Fruit fly (Drosophila melanogaster): ENCODE results near the gene PK2-R2.

Gene PK2-R2

DNA sequence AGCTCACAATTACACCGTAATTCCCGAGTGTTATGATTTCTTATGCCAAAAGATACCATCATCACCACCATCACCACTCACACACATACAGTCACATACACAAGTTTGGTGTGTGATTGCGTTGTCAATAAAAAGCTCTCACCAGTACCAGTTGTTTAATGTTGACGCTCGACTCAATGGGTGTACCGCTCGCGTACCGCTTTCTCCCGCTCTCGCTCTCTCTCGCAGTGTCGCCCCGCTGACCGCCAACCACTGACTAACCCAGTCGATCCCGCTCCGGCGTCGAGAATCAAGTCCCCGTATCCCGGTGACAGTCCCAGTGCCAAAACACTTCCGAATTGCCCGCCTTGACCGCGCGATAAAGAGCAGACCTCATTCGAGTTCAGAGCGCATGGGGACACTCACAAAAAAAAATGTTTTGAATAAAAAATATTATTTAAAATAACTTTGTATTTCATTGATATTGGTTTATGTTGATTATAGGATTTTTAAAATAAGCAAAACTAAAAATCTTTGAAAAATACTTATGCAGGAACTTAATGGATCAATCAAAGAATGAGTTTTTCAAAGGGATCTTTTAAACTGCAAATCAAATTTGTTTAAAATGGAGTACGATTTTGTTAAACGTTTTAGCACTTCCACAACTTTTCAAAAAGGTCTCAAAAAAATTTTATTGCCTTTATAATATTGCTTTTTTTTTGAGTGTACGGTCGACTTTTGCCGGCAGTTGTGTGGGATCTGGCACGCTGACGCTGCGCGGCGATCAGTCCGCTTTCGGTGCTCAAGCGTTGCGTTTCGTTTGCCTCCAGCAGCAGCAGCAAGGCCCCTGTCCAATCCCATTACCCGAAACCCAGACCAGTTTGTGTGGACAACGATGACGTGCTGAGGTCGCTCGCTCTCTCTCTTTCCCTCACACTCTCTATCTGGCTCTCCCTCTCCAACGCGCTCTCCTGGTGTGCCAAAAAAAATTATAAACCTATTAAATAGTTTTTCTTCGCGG is 30.5 kb upstream of the PK2-R2 start, which contains the start of gene Dic1:
Gene Dic1, plus strand, starts transcription at position 764 of the 1,000 bp plus-strand sequence.
- no peak for TF ChIP-seq psq (optimal IDR thresholded peaks at IDR 0.05)
- no peak for TF ChIP-seq EcR (GFP tag; optimal IDR thresholded peaks at IDR 0.05)
- TF ChIP-seq CG8478 (optimal IDR thresholded peaks at IDR 0.05), result no peak
- no peak for TF ChIP-seq usp (GFP tag; optimal IDR thresholded peaks at IDR 0.05)
- TF ChIP-seq pan (optimal IDR thresholded peaks at IDR 0.05), result no peak
- TF ChIP-seq Dll (optimal IDR thresholded peaks at IDR 0.05), result peak; percentile 90

DNA sequence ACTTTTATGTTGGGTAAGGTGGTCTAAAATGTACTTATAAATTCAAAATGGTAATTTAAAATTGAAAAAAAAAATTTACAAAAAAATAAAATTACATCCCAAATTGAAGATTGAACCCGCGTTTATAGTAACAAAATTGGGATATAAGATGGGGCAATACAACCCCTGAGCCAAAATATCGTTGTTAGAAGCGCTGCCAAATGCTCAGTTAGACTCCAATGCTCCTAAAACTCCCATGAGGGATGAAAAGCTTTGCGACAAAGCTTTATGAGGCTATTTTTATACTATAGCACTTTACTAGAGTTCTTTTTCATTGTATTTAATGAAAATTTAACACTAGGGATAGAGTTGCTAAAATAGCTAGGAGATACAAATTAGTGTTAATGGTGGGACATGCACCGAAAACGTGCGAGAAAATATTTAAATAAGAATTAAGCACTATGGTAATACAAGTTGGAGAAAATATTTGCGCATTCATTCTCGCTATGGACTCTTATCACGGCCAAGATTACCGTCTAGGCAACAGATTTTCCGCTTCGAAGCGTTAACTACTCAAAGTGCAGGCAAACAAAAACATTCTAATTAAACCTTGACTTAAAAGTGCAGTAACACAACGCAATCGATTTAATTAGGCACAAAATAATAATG is 29.5 kb upstream of the PK2-R2 start:
- no peak for TF ChIP-seq EcR (GFP tag; optimal IDR thresholded peaks at IDR 0.05)

DNA sequence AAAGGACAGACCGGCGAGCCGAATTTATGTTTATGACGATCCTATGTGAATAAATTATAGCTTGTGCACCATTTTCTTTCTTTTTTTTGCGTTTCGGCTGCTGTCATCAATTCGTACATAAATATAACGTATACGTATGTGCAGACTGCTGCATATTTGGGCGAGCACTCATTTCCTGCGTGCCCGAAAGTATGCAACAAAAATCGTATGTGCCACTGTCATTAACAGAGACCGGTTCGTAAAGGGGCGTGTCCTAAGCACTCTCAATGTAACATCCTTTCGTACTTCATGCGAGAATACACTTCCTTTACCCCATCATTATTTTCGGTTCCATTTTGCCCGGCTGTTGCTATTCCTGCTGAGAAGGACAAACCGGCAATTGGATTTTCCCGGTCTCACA is 26.1 kb upstream of the PK2-R2 start:
- TF ChIP-seq CG8478 (optimal IDR thresholded peaks at IDR 0.05) (no peak), pan (optimal IDR thresholded peaks at IDR 0.05) (no peak), psq (optimal IDR thresholded peaks at IDR 0.05) (no peak), Dll (optimal IDR thresholded peaks at IDR 0.05) (no peak), usp (GFP tag; optimal IDR thresholded peaks at IDR 0.05) (no peak), EcR (GFP tag; optimal IDR thresholded peaks at IDR 0.05) (no peak)

DNA sequence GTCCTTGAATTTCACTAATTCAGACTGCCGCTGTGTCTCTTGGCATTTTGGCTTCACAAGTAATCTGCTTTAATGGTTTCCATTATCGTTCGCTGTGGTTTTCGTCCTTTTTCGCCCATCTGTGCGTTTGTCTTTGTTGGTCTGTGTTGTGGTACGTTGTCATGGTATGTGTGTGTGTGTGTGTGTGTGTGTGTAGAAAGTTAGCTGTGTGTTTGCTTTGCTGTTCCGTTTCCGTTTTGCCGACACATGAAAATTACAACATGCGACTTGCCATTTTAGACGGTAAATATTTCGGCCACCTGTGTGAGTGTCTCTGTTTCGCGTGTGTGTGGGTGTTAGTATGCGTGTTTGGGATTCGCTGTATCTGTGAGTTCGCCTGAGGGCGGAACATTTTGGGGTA is 23.0 kb upstream of the PK2-R2 start:
- TF ChIP-seq CG8478 (optimal IDR thresholded peaks at IDR 0.05), result no peak
- no peak for TF ChIP-seq EcR (GFP tag; optimal IDR thresholded peaks at IDR 0.05)
- no peak for TF ChIP-seq Dll (optimal IDR thresholded peaks at IDR 0.05)
- no peak for TF ChIP-seq usp (GFP tag; optimal IDR thresholded peaks at IDR 0.05)
- no peak for TF ChIP-seq psq (optimal IDR thresholded peaks at IDR 0.05)
- no peak for TF ChIP-seq pan (optimal IDR thresholded peaks at IDR 0.05)

DNA sequence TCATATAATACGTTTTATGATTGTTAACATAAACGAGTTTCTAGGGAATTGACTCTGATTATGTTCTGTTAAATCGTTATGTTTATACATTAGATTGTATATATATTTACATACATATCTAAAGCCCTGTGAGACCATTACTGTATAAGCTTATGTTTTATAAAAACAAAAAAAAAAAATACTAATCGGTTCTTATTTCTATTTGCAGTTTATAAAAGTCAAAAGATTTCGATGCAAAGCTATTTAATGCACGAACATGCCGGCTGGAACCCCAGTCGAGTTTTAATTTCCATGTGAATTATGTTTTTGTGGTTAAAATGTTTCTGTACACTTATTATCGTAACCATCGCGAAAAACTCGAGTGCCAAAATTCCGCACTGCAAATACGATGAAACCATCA is 19.4 kb upstream of the PK2-R2 start, which contains the start of gene mthl12:
Gene mthl12, plus strand, starts transcription at position 301 of the 400 bp plus-strand sequence.
- TF ChIP-seq usp (GFP tag; optimal IDR thresholded peaks at IDR 0.05) (no peak), pan (optimal IDR thresholded peaks at IDR 0.05) (no peak), CG8478 (optimal IDR thresholded peaks at IDR 0.05) (no peak), EcR (GFP tag; optimal IDR thresholded peaks at IDR 0.05) (no peak), Dll (optimal IDR thresholded peaks at IDR 0.05) (no peak), psq (optimal IDR thresholded peaks at IDR 0.05) (no peak)

DNA sequence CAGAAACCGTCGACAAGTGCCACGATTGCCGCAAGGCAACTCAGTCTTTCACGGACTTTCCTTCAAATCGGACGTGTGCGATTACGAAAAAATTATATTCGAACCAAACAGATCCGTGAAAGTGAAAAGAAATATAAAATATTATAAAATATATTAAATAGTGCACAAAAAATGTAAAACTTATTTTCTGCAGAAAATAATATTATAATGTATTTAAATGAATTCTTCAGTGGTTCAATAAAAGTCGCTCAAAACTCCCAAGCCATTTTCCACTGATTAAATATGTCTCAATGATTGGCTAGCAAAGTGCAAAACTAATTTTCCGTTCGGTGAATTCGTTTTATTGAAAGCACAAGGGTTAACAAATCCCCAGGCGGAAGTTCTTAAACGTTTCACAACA is 4.1 kb upstream of the PK2-R2 start, which contains the start of gene PK2-R1:
Gene PK2-R1, plus strand, starts transcription at position 301 of the 400 bp plus-strand sequence.
- TF ChIP-seq pan (optimal IDR thresholded peaks at IDR 0.05) (no peak), psq (optimal IDR thresholded peaks at IDR 0.05) (no peak), Dll (optimal IDR thresholded peaks at IDR 0.05) (no peak), usp (GFP tag; optimal IDR thresholded peaks at IDR 0.05) (no peak), EcR (GFP tag; optimal IDR thresholded peaks at IDR 0.05) (no peak)

DNA sequence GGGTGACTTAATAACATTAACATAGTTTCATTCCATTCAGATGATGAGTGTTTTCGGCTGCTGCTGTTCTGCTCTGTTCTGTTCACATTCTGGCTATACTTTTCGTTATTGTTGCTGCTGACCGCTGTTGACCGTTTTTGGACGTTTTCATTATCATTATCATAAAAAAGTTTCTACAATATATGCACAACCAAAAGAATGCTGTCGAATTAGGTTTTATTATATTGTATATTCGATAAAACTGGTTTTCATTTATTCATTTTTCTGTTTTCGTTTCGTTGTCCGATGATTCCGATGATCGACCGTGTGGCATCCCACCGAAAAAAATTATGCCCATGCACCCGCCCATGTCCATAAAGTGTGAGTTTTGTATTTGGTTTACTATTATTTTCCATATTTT is 935 bp downstream of the PK2-R2 start:
- no peak for TF ChIP-seq EcR (GFP tag; optimal IDR thresholded peaks at IDR 0.05)
- no peak for TF ChIP-seq CG8478 (optimal IDR thresholded peaks at IDR 0.05)
- TF ChIP-seq pan (optimal IDR thresholded peaks at IDR 0.05), result no peak
- TF ChIP-seq usp (GFP tag; optimal IDR thresholded peaks at IDR 0.05), result no peak
- no peak for TF ChIP-seq psq (optimal IDR thresholded peaks at IDR 0.05)

DNA sequence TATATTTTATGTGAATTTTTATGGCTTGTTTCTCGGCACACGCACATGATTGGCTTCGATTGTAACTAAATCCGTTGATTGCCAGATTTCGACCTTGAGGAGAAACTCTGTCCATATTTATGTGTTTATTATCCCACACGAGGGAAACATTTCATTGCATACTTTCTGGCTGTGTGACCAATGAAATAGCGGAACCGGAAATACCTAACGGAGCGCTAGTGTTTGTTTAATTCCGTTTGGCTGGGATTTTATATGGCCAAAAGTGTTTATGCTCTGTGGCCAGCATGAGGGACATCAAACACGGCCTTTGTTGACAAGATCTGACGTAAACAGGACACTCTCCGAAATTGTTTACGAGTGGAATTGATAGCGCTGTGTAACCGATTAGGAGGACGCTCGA is 14.1 kb downstream of the PK2-R2 start:
- no peak for TF ChIP-seq CG8478 (optimal IDR thresholded peaks at IDR 0.05)
- TF ChIP-seq psq (optimal IDR thresholded peaks at IDR 0.05), result no peak
- no peak for TF ChIP-seq Dll (optimal IDR thresholded peaks at IDR 0.05)
- TF ChIP-seq usp (GFP tag; optimal IDR thresholded peaks at IDR 0.05), result no peak

DNA sequence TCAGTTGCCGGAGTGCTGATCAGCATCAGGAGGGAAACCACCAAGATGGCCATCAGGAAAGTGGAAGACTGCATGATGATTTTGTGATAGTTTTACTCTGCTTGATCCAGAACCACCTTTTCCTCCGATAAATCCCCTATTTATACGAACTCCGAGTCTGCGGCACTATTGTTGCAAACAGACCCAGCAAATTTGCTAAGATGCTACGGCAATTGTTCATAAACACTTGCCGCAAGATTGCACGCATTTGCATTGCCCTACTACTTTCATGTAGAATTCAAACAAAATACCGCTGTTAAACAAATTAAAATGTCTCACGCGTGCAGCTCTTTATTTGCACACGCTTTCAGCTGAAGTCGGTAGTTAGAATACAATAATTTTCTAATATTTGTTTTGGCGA is 14.8 kb downstream of the PK2-R2 start, which contains the start of gene CG45080:
Gene CG45080, minus strand, starts transcription at position 101 of the 400 bp plus-strand sequence.
- TF ChIP-seq pan (optimal IDR thresholded peaks at IDR 0.05) (no peak), usp (GFP tag; optimal IDR thresholded peaks at IDR 0.05) (no peak), Dll (optimal IDR thresholded peaks at IDR 0.05) (no peak)

DNA sequence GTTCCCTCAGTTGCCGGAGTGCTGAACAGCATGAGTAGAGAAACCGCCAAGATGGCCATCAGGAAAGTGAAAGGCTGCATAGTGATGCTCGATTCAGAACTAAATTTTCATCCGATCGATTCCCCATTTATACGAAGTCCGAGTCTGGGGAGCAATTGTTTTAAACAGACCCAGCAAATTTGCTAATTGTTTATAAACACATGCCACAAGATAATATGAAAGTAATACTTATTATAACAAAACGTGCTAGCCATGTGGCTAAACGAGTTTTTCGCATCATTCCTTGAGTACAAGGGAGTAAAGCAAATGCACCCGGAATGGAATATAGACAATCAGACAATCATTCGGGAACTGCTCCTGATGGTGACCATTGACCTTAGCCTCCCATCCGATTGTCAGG is 20.9 kb downstream of the PK2-R2 start, which contains the start of gene CG44142:
Gene CG44142, minus strand, starts transcription at position 101 of the 400 bp plus-strand sequence.
- TF ChIP-seq psq (optimal IDR thresholded peaks at IDR 0.05) (no peak), pan (optimal IDR thresholded peaks at IDR 0.05) (no peak), EcR (GFP tag; optimal IDR thresholded peaks at IDR 0.05) (no peak), Dll (optimal IDR thresholded peaks at IDR 0.05) (no peak), usp (GFP tag; optimal IDR thresholded peaks at IDR 0.05) (no peak), CG8478 (optimal IDR thresholded peaks at IDR 0.05) (no peak)

DNA sequence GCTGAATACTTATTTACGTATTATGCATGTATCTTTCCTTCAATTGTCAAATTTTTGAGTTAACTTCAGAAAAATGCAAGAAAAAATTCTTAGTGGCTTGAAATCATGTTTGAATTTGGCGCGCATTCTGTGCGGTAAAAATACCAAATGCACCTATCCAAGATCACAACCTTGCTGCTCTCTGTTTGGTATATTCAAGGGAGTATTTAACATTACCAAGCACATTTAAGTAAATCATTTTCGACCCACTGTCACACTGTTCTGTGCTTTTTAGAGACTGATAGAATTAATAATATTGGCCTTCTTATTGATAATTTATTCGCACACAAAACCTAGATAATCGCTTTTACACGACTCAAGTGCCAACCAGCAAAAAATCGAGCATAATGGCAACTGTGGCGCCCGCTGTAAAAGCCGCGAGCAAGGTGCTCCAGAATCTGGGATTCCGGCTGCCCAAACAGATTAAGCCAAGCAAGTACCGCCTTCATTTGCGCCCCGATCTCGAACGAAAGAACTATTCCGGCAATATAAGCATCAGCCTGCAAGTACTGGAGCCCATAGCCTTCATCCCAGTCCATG is 24.7 kb downstream of the PK2-R2 start:
- TF ChIP-seq pan (optimal IDR thresholded peaks at IDR 0.05) (no peak), usp (GFP tag; optimal IDR thresholded peaks at IDR 0.05) (no peak), psq (optimal IDR thresholded peaks at IDR 0.05) (no peak), EcR (GFP tag; optimal IDR thresholded peaks at IDR 0.05) (no peak), Dll (optimal IDR thresholded peaks at IDR 0.05) (no peak), CG8478 (optimal IDR thresholded peaks at IDR 0.05) (no peak)

DNA sequence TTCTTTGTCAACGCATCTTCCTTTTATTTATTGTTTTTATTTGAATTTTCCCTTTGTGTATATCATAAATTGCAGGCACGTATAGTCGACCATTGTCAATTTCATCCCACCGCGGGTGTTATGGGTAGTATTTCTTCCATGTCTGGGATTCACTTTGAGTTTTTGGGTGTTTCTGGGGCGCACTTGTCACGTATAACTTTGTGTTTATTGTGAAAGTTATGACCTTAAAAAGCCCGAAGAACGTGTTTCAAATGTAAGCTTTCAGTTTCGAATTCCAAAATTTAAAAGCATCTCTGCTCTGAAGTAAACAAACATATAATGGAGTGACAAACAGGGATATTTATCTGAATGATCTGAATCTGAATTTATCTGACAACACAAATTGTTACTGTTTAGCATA is 27.4 kb downstream of the PK2-R2 start:
- TF ChIP-seq EcR (GFP tag; optimal IDR thresholded peaks at IDR 0.05) (no peak), usp (GFP tag; optimal IDR thresholded peaks at IDR 0.05) (no peak), Dll (optimal IDR thresholded peaks at IDR 0.05) (no peak), CG8478 (optimal IDR thresholded peaks at IDR 0.05) (no peak), psq (optimal IDR thresholded peaks at IDR 0.05) (no peak), pan (optimal IDR thresholded peaks at IDR 0.05) (no peak)
